Worm (Caenorhabditis elegans) whole organism, L4 larva: ENCODE results near the gene ZC250.5.

ENCODE experiments used
- F10B5.3 ChIP-seq: sonication (generic microtip); optimal IDR thresholded peaks from 2 replicates; lab custom pipeline; 2016; ENCODE audit warnings: mild to moderate bottlenecking, missing genetic modification characterization, missing compliant biosample characterization
- F44E2.7 ChIP-seq: fragments of 200-800 bp; sonication (Bioruptor generic); IDR thresholded peaks from 2 replicates; pipeline ENCODE4 v2.1.2; 2022; ENCODE audit warnings: missing genetic modification characterization, missing compliant biosample characterization
- T20F7.1 ChIP-seq: fragments of 200-800 bp; sonication (Bioruptor generic); optimal IDR thresholded peaks from 2 replicates; lab custom pipeline; 2018; ENCODE audit warnings: mild to moderate bottlenecking, missing genetic modification characterization, missing compliant biosample characterization
- T26A8.4 ChIP-seq: fragments of 200-800 bp; sonication (Bioruptor generic); IDR thresholded peaks from 2 replicates; pipeline ENCODE4 v1.3.6; 2022; ENCODE audit warnings: missing genetic modification characterization, missing compliant biosample characterization
- Y48G9A.11 ChIP-seq: fragments of 200-800 bp; sonication (Bioruptor generic); IDR thresholded peaks from 2 replicates; pipeline ENCODE4 v1.3.6; 2022; ENCODE audit warnings: missing genetic modification reagents, missing genetic modification characterization, missing compliant biosample characterization
- arid-1 ChIP-seq: fragments of 200-800 bp; sonication (Bioruptor generic); conservative IDR thresholded peaks from 2 replicates; pipeline ENCODE4 v1.3.6; 2022; ENCODE audit warnings: missing genetic modification reagents, missing genetic modification characterization, missing compliant biosample characterization
- attf-4 ChIP-seq: sonication (generic microtip); optimal IDR thresholded peaks from 3 replicates; lab custom pipeline; 2017; ENCODE audit warnings: missing biosample characterization, missing genetic modification characterization
- ceh-28 ChIP-seq: fragments of 150-350 bp; optimal IDR thresholded peaks from 2 replicates; lab custom pipeline; 2014; ENCODE audit warnings: missing biosample characterization, missing genetic modification reagents, missing genetic modification characterization
- ceh-32 ChIP-seq: sonication (generic microtip); optimal IDR thresholded peaks from 2 replicates; lab custom pipeline; 2016; ENCODE audit warnings: mild to moderate bottlenecking, missing genetic modification characterization, missing compliant biosample characterization; ENCODE audit not compliant: poor library complexity
- ces-1 ChIP-seq: fragments of 150-350 bp; sonication (generic microtip); optimal IDR thresholded peaks from 4 replicates; lab custom pipeline; 2014; ENCODE audit warnings: missing biosample characterization, missing genetic modification reagents, missing genetic modification characterization
- cey-2 ChIP-seq: sonication (generic microtip); optimal IDR thresholded peaks from 3 replicates; lab custom pipeline; 2017; ENCODE audit warnings: missing genetic modification characterization, mild to moderate bottlenecking, missing compliant biosample characterization, antibody characterized with exemption, borderline replicate concordance; ENCODE audit not compliant: insufficient read depth
- ctbp-1 ChIP-seq: fragments of 200-800 bp; sonication (Bioruptor generic); IDR thresholded peaks from 2 replicates; pipeline ENCODE4 v1.3.6; 2022; ENCODE audit warnings: missing genetic modification reagents, missing genetic modification characterization, missing compliant biosample characterization
- daf-19 ChIP-seq: fragments of 200-800 bp; sonication (Bioruptor generic); conservative IDR thresholded peaks from 2 replicates; pipeline ENCODE4 v1.3.6; 2022; ENCODE audit warnings: missing genetic modification characterization, missing compliant biosample characterization
- dmd-9 ChIP-seq: fragments of 200-800 bp; sonication (Bioruptor generic); IDR thresholded peaks from 2 replicates; pipeline ENCODE4 v1.3.6; 2022; ENCODE audit warnings: missing genetic modification reagents, missing genetic modification characterization, missing compliant biosample characterization
- duxl-1 ChIP-seq: sonication (generic microtip); optimal IDR thresholded peaks from 2 replicates; lab custom pipeline; 2016; ENCODE audit warnings: mild to moderate bottlenecking, missing genetic modification characterization, moderate library complexity, missing compliant biosample characterization; ENCODE audit not compliant: poor library complexity
- dve-1 ChIP-seq: sonication (generic microtip); optimal IDR thresholded peaks from 2 replicates; lab custom pipeline; 2017; ENCODE audit warnings: antibody characterized with exemption, mild to moderate bottlenecking, missing genetic modification characterization, missing compliant biosample characterization; ENCODE audit not compliant: insufficient read depth
- egl-43 ChIP-seq: fragments of 200-800 bp; sonication (Bioruptor generic); IDR thresholded peaks from 2 replicates; pipeline ENCODE4 v1.3.6; 2022; ENCODE audit warnings: missing genetic modification reagents, missing genetic modification characterization, missing compliant biosample characterization
- fkh-10 ChIP-seq: fragments of 150-350 bp; optimal IDR thresholded peaks from 2 replicates; lab custom pipeline; 2014; ENCODE audit warnings: missing biosample characterization, missing genetic modification reagents, missing genetic modification characterization
- hif-1 ChIP-seq, 2 experiments: sonication (generic microtip); optimal IDR thresholded peaks; 2 replicates each; lab custom pipeline; 2016 to 2017; ENCODE audit warnings: missing compliant biosample characterization in 2 of 2, missing genetic modification characterization in 2 of 2, missing genetic modification reagents in 2 of 2, missing genotype in 2 of 2, mild to moderate bottlenecking in 1 of 2
- jun-1 ChIP-seq: fragments of 150-350 bp; optimal IDR thresholded peaks from 2 replicates; lab custom pipeline; 2014; ENCODE audit warnings: missing biosample characterization, missing genetic modification reagents, missing genetic modification characterization
- lim-7 ChIP-seq: fragments of 200-800 bp; sonication (Bioruptor generic); IDR thresholded peaks from 2 replicates; pipeline ENCODE4 v1.3.6; 2022; ENCODE audit warnings: missing genetic modification characterization, missing compliant biosample characterization
- lin-13 ChIP-seq: fragments of 150-350 bp; optimal IDR thresholded peaks from 2 replicates; lab custom pipeline; 2014; ENCODE audit warnings: missing biosample characterization, missing genetic modification reagents, missing genetic modification characterization
- lin-15B ChIP-seq: fragments of 150-350 bp; sonication (generic microtip); optimal IDR thresholded peaks from 3 replicates; lab custom pipeline; 2014; ENCODE audit warnings: missing biosample characterization, missing genetic modification characterization
- lin-38 ChIP-seq: fragments of 200-800 bp; sonication (Bioruptor generic); IDR thresholded peaks from 2 replicates; pipeline ENCODE4 v1.3.6; 2022; ENCODE audit warnings: missing genetic modification reagents, missing genetic modification characterization, missing compliant biosample characterization
- lin-39 ChIP-seq: fragments of 150-350 bp; optimal IDR thresholded peaks from 2 replicates; lab custom pipeline; 2014; ENCODE audit warnings: missing biosample characterization, missing genetic modification reagents, missing genetic modification characterization
- lir-3 ChIP-seq: sonication (generic microtip); optimal IDR thresholded peaks from 2 replicates; lab custom pipeline; 2016; ENCODE audit warnings: mild to moderate bottlenecking, missing genetic modification characterization, missing compliant biosample characterization
- lsy-2 ChIP-seq, 2 experiments: fragments of 150-350 bp in 1 of 2; sonication (generic microtip) in 1 of 2; optimal IDR thresholded peaks; 2 replicates each; lab custom pipeline; 2014 to 2017; ENCODE audit warnings: missing biosample characterization in 2 of 2, missing genetic modification characterization in 2 of 2
- madf-9 ChIP-seq: fragments of 200-800 bp; sonication (Bioruptor generic); conservative IDR thresholded peaks from 2 replicates; pipeline ENCODE4 v1.3.6; 2022; ENCODE audit warnings: missing genetic modification reagents, missing genetic modification characterization, missing compliant biosample characterization
- mdt-29 ChIP-seq: fragments of 200-800 bp; sonication (Bioruptor generic); IDR thresholded peaks from 2 replicates; pipeline ENCODE4 v1.3.6; 2022; ENCODE audit warnings: missing genetic modification reagents, missing genetic modification characterization, missing compliant biosample characterization
- mep-1 ChIP-seq: fragments of 150-350 bp; sonication (generic microtip); optimal IDR thresholded peaks from 3 replicates; lab custom pipeline; 2014; ENCODE audit warnings: missing biosample characterization, missing genetic modification characterization
- nhr-10 ChIP-seq: fragments of 150-350 bp; optimal IDR thresholded peaks from 2 replicates; lab custom pipeline; 2014; ENCODE audit warnings: missing biosample characterization, missing genetic modification characterization
- nhr-102 ChIP-seq: sonication (generic microtip); optimal IDR thresholded peaks from 2 replicates; lab custom pipeline; 2016; ENCODE audit warnings: mild to moderate bottlenecking, missing genetic modification characterization, moderate library complexity, missing compliant biosample characterization
- nhr-111 ChIP-seq: fragments of 200-800 bp; sonication (Bioruptor generic); optimal IDR thresholded peaks from 2 replicates; lab custom pipeline; 2018; ENCODE audit warnings: mild to moderate bottlenecking, missing genetic modification characterization, missing compliant biosample characterization
- nhr-28 ChIP-seq: fragments of 150-350 bp; optimal IDR thresholded peaks from 2 replicates; lab custom pipeline; 2014; ENCODE audit warnings: missing biosample characterization, missing genetic modification characterization
- nhr-42 ChIP-seq: fragments of 200-800 bp; sonication (Bioruptor generic); IDR thresholded peaks from 2 replicates; pipeline ENCODE4 v1.3.6; 2022; ENCODE audit warnings: missing genetic modification characterization, missing compliant biosample characterization
- nhr-6 ChIP-seq: fragments of 150-350 bp; optimal IDR thresholded peaks from 2 replicates; lab custom pipeline; 2014; ENCODE audit warnings: missing biosample characterization, missing genetic modification characterization
- nhr-77 ChIP-seq: fragments of 150-350 bp; optimal IDR thresholded peaks from 2 replicates; lab custom pipeline; 2014; ENCODE audit warnings: missing biosample characterization, missing genetic modification characterization
- pqm-1 ChIP-seq: sonication (generic microtip); optimal IDR thresholded peaks from 2 replicates; lab custom pipeline; 2017; ENCODE audit warnings: missing biosample characterization, missing genetic modification characterization
- sdz-12 ChIP-seq: fragments of 200-800 bp; sonication (Bioruptor generic); optimal IDR thresholded peaks from 2 replicates; lab custom pipeline; 2018; ENCODE audit warnings: mild to moderate bottlenecking, missing genetic modification characterization, missing compliant biosample characterization
- snpc-4 ChIP-seq: fragments of 150-350 bp; optimal IDR thresholded peaks from 2 replicates; lab custom pipeline; 2014; ENCODE audit warnings: missing biosample characterization, missing genetic modification characterization
- spr-1 ChIP-seq: sonication (generic microtip); optimal IDR thresholded peaks from 2 replicates; lab custom pipeline; 2016; ENCODE audit warnings: mild to moderate bottlenecking, missing genetic modification characterization, missing compliant biosample characterization
- spr-3 ChIP-seq: fragments of 200-800 bp; sonication (Bioruptor generic); optimal IDR thresholded peaks from 2 replicates; lab custom pipeline; 2018; ENCODE audit warnings: mild to moderate bottlenecking, missing genetic modification characterization, missing compliant biosample characterization
- unc-130 ChIP-seq: sonication (generic microtip); optimal IDR thresholded peaks from 2 replicates; lab custom pipeline; 2016; ENCODE audit warnings: missing genetic modification reagents, missing genetic modification characterization, missing compliant biosample characterization
- unc-39 ChIP-seq: sonication (generic microtip); optimal IDR thresholded peaks from 2 replicates; lab custom pipeline; 2017; ENCODE audit warnings: missing biosample characterization, missing genetic modification characterization
- unc-62 ChIP-seq, 3 experiments: fragments of 150-350 bp in 1 of 3; sonication (generic microtip); optimal IDR thresholded peaks in 2 of 3; peaks in 1 of 3; 1 replicate in 1 of 3; 2 replicates in 2 of 3; lab custom pipeline; 2014 to 2017; ENCODE audit warnings: missing biosample characterization in 3 of 3, missing genetic modification characterization in 3 of 3, missing genetic modification reagents in 3 of 3, missing genotype in 1 of 3
- vab-7 ChIP-seq: fragments of 200-800 bp; sonication (Bioruptor generic); IDR thresholded peaks from 2 replicates; pipeline ENCODE4 v1.3.6; 2022; ENCODE audit warnings: missing genetic modification reagents, missing genetic modification characterization, missing compliant biosample characterization
- zfp-2 ChIP-seq: sonication (generic microtip); optimal IDR thresholded peaks from 2 replicates; lab custom pipeline; 2016; ENCODE audit warnings: mild to moderate bottlenecking, missing genetic modification characterization, missing compliant biosample characterization
- zfp-3 ChIP-seq: fragments of 200-800 bp; sonication (Bioruptor generic); conservative IDR thresholded peaks from 2 replicates; pipeline ENCODE4 v1.3.6; 2022; ENCODE audit warnings: missing genetic modification reagents, missing genetic modification characterization, missing compliant biosample characterization
- ztf-11 ChIP-seq: fragments of 150-350 bp; optimal IDR thresholded peaks from 2 replicates; lab custom pipeline; 2014; ENCODE audit warnings: missing biosample characterization, missing genetic modification characterization
- ztf-7 ChIP-seq: fragments of 150-350 bp; optimal IDR thresholded peaks from 2 replicates; lab custom pipeline; 2014; ENCODE audit warnings: missing biosample characterization, missing genetic modification characterization

Gene ZC250.5

DNA sequence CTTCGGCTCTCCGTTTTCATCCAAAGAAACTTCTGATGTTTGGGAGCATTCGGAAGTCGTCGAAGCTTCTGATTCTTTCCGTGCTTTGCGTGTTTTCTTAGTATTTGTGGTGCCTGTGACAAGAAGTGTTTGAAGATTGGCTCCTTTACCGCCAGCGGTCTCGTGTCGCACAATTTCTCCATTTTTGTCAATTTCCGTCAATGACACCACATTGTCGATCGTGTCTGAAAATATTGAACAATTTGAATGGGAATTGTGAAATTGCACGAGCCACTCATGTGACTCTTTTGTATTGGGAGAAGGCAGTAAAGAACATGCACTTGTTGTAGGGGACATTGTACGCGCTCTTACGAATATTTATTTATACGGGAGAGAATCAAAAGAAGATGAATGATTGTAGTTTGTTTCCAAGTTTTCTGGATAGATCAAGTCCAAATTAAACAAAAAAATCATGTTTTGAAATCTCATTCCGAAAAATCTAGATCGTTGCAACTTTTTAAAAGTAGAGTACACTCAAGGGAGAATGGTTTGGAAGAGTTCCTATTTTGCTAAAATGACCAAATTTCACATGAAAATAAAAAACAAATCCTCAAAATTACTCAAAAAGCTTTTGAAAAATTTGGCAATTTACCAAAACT, 37.1 kb downstream of the ZC250.5 start (continued):
- TF ChIP-seq lin-15B (tag; lab: Kevin White, UChicago) (no peak), mep-1 (tag; lab: Kevin White, UChicago) (peak; percentile 24), ceh-32 (tag; lab: Kevin White, UChicago) (no peak), zfp-3 (GFP tag; lab: Robert Waterston, UW) (no peak), F44E2.7 (GFP tag; lab: Robert Waterston, UW) (no peak), unc-130 (GFP tag; lab: Kevin White, UChicago) (no peak), unc-62 (GFP tag; optimal IDR thresholded peaks at IDR 0.05 in 1 of 2; lab: Kevin White, UChicago) (peak in 1 of 2 experiments; percentile 79), unc-62 (tag; optimal IDR thresholded peaks at IDR 0.05; lab: Kevin White, UChicago) (no peak), daf-19 (GFP tag; lab: Robert Waterston, UW) (no peak), lin-39 (no peak), snpc-4 (tag; lab: Kevin White, UChicago) (no peak), zfp-2 (no peak), jun-1 (tag; lab: Kevin White, UChicago) (no peak), F10B5.3 (tag; lab: Kevin White, UChicago) (no peak), ctbp-1 (GFP tag; lab: Robert Waterston, UW) (no peak), dmd-9 (GFP tag; lab: Robert Waterston, UW) (peak; percentile 34; the same call in 1 of the 2 replicates), unc-39 (no peak), nhr-10 (no peak), T20F7.1 (GFP tag; lab: Kevin White, UChicago) (no peak), sdz-12 (no peak), T26A8.4 (no peak; the same call in 1 of the 2 replicates), fkh-10 (GFP tag; lab: Kevin White, UChicago) (no peak), nhr-42 (GFP tag; lab: Robert Waterston, UW) (no peak), nhr-111 (GFP tag; lab: Kevin White, UChicago) (no peak), spr-1 (no peak), lin-38 (GFP tag; lab: Robert Waterston, UW) (no peak), lim-7 (GFP tag; lab: Robert Waterston, UW) (no peak), Y48G9A.11 (GFP tag; lab: Robert Waterston, UW) (no peak), duxl-1 (tag; lab: Kevin White, UChicago) (no peak), lin-13 (GFP tag; lab: Kevin White, UChicago) (no peak), lsy-2 (tag; optimal IDR thresholded peaks at IDR 0.05; lab: Kevin White, UChicago) (no peak), cey-2 (no peak), pqm-1 (tag; lab: Kevin White, UChicago) (no peak), egl-43 (no peak), ztf-11 (no peak), mdt-29 (no peak), arid-1 (GFP tag; lab: Robert Waterston, UW) (no peak), ceh-28 (tag; lab: Kevin White, UChicago) (no peak), vab-7 (GFP tag; lab: Robert Waterston, UW) (no peak), madf-9 (GFP tag; lab: Robert Waterston, UW) (no peak), nhr-6 (tag; lab: Kevin White, UChicago) (no peak), ces-1 (GFP tag; lab: Kevin White, UChicago) (no peak), lir-3 (tag; lab: Kevin White, UChicago) (no peak), attf-4 (no peak), ztf-7 (tag; lab: Kevin White, UChicago) (no peak), nhr-28 (tag; lab: Kevin White, UChicago) (peak; percentile 67), nhr-102 (no peak), hif-1 (tag; optimal IDR thresholded peaks at IDR 0.05; lab: Kevin White, UChicago) (peak in 1 of 2 experiments; percentile 59), nhr-77 (no peak), dve-1 (peak; percentile 70), spr-3 (no peak)
